Worm (Caenorhabditis elegans) whole organism, young adult: ENCODE data around the gene tag-307.

Experiments used
- B0261.1 ChIP-seq: sonication (generic microtip); optimal IDR thresholded peaks from 2 replicates; lab custom pipeline; 2016; ENCODE audit warnings: mild to moderate bottlenecking, missing genetic modification characterization, moderate library complexity, missing compliant biosample characterization
- C17E4.6 ChIP-seq: fragments of 200-800 bp; sonication (Bioruptor generic); IDR thresholded peaks from 2 replicates; pipeline ENCODE4 v1.3.6; 2022; ENCODE audit warnings: missing genetic modification reagents, missing genetic modification characterization, missing compliant biosample characterization
- D2030.7 ChIP-seq: fragments of 200-800 bp; sonication (Bioruptor generic); IDR thresholded peaks from 2 replicates; pipeline ENCODE4 v1.3.6; 2022; ENCODE audit warnings: missing genetic modification reagents, missing genetic modification characterization, missing compliant biosample characterization
- F22D6.2 ChIP-seq: sonication (generic microtip); optimal IDR thresholded peaks from 2 replicates; lab custom pipeline; 2016; ENCODE audit warnings: mild to moderate bottlenecking, missing genetic modification characterization, missing compliant biosample characterization
- F33H1.4 ChIP-seq: fragments of 200-800 bp; sonication (Bioruptor generic); IDR thresholded peaks from 2 replicates; pipeline ENCODE4 v1.3.6; 2022; ENCODE audit warnings: missing genetic modification reagents, missing genetic modification characterization, missing compliant biosample characterization
- F37B4.10 ChIP-seq: fragments of 200-800 bp; sonication (Bioruptor generic); IDR thresholded peaks from 2 replicates; pipeline ENCODE4 v1.3.6; 2022; ENCODE audit warnings: missing genetic modification characterization, missing compliant biosample characterization
- F49E8.2 ChIP-seq: sonication (generic microtip); optimal IDR thresholded peaks from 3 replicates; lab custom pipeline; 2017; ENCODE audit warnings: missing genetic modification characterization, mild to moderate bottlenecking, missing compliant biosample characterization, antibody characterized with exemption, moderate library complexity; ENCODE audit not compliant: insufficient read depth
- F57C9.4 ChIP-seq: sonication (generic microtip); optimal IDR thresholded peaks from 2 replicates; lab custom pipeline; 2017; ENCODE audit warnings: mild to moderate bottlenecking, missing genetic modification characterization, missing compliant biosample characterization
- K12H6.12 ChIP-seq: fragments of 200-800 bp; sonication (Bioruptor generic); optimal IDR thresholded peaks from 2 replicates; lab custom pipeline; 2018; ENCODE audit warnings: mild to moderate bottlenecking, missing genetic modification characterization, missing compliant biosample characterization
- Y53G8AR.9 ChIP-seq: fragments of 200-800 bp; sonication (Bioruptor generic); conservative IDR thresholded peaks from 2 replicates; pipeline ENCODE4 v1.3.6; 2022; ENCODE audit warnings: missing genetic modification reagents, missing genetic modification characterization, missing compliant biosample characterization
- Y56A3A.18 ChIP-seq: fragments of 200-800 bp; sonication (Bioruptor generic); IDR thresholded peaks from 2 replicates; pipeline ENCODE4 v1.3.6; 2022; ENCODE audit warnings: missing genetic modification reagents, missing genetic modification characterization, missing compliant biosample characterization
- Y79H2A.3 ChIP-seq: fragments of 200-800 bp; sonication (Bioruptor generic); conservative IDR thresholded peaks from 2 replicates; pipeline ENCODE4 v1.3.6; 2022; ENCODE audit warnings: missing genetic modification reagents, missing genetic modification characterization, missing compliant biosample characterization
- ZK185.1 ChIP-seq: sonication (generic microtip); optimal IDR thresholded peaks from 2 replicates; lab custom pipeline; 2016; ENCODE audit warnings: mild to moderate bottlenecking, missing genetic modification characterization, missing compliant biosample characterization; ENCODE audit not compliant: poor library complexity, severe bottlenecking
- akir-1 ChIP-seq: fragments of 200-800 bp; sonication (Bioruptor generic); optimal IDR thresholded peaks from 2 replicates; lab custom pipeline; 2018; ENCODE audit warnings: mild to moderate bottlenecking, missing genetic modification characterization, moderate library complexity, missing compliant biosample characterization
- ama-1 ChIP-seq, 3 experiments: fragments of 150-350 bp in 1 of 3; sonication (generic microtip) in 2 of 3; optimal IDR thresholded peaks; 2 replicates each; lab custom pipeline; 2014 to 2018; ENCODE audit warnings: missing biosample characterization in 2 of 3, missing genetic modification characterization in 2 of 3, missing genetic modification reagents in 2 of 3
- athp-1 ChIP-seq: sonication (generic microtip); optimal IDR thresholded peaks from 2 replicates; lab custom pipeline; 2017; ENCODE audit warnings: mild to moderate bottlenecking, missing genetic modification characterization, missing compliant biosample characterization
- attf-5 ChIP-seq: fragments of 200-800 bp; sonication (Bioruptor generic); optimal IDR thresholded peaks from 2 replicates; lab custom pipeline; 2018; ENCODE audit warnings: mild to moderate bottlenecking, missing genetic modification characterization, missing compliant biosample characterization
- attf-6 ChIP-seq: fragments of 200-800 bp; sonication (Bioruptor generic); IDR thresholded peaks from 2 replicates; pipeline ENCODE4 v1.3.6; 2022; ENCODE audit warnings: missing genetic modification reagents, missing genetic modification characterization, missing compliant biosample characterization
- cebp-1 ChIP-seq, 2 experiments: fragments of 200-800 bp in 1 of 2; sonication (Bioruptor generic) in 1 of 2; sonication (generic microtip) in 1 of 2; IDR thresholded peaks in 1 of 2; optimal IDR thresholded peaks in 1 of 2; 2 replicates each; pipeline versions ENCODE4 v1.3.6 to Lab custom; 2017 to 2022; ENCODE audit warnings: missing compliant biosample characterization in 2 of 2, missing genetic modification characterization in 2 of 2, mild to moderate bottlenecking in 1 of 2, missing genetic modification reagents in 1 of 2, moderate library complexity in 1 of 2
- cebp-2 ChIP-seq: fragments of 200-800 bp; sonication (Bioruptor generic); IDR thresholded peaks from 2 replicates; pipeline ENCODE4 v1.3.6; 2022; ENCODE audit warnings: missing genetic modification characterization, missing compliant biosample characterization
- ceh-91 ChIP-seq: fragments of 200-800 bp; sonication (Bioruptor generic); IDR thresholded peaks from 2 replicates; pipeline ENCODE4 v1.3.6; 2022; ENCODE audit warnings: missing genetic modification reagents, missing genetic modification characterization, missing compliant biosample characterization
- dpl-1 ChIP-seq: fragments of 150-350 bp; optimal IDR thresholded peaks from 2 replicates; lab custom pipeline; 2014; ENCODE audit warnings: missing biosample characterization, missing genetic modification reagents, missing genetic modification characterization
- egrh-3 ChIP-seq: fragments of 200-800 bp; sonication (Bioruptor generic); IDR thresholded peaks from 2 replicates; pipeline ENCODE4 v1.3.6; 2022; ENCODE audit warnings: missing genetic modification reagents, missing genetic modification characterization, missing compliant biosample characterization
- ekl-4 ChIP-seq: fragments of 200-800 bp; sonication (Bioruptor generic); IDR thresholded peaks from 2 replicates; pipeline ENCODE4 v1.3.6; 2022; ENCODE audit warnings: missing genetic modification reagents, missing genetic modification characterization, missing compliant biosample characterization
- fkh-3 ChIP-seq: sonication (generic microtip); optimal IDR thresholded peaks from 2 replicates; lab custom pipeline; 2016; ENCODE audit warnings: mild to moderate bottlenecking, missing genetic modification characterization, missing compliant biosample characterization
- gei-17 ChIP-seq: fragments of 200-800 bp; sonication (Bioruptor generic); optimal IDR thresholded peaks from 2 replicates; lab custom pipeline; 2018; ENCODE audit warnings: mild to moderate bottlenecking, missing genetic modification characterization, missing compliant biosample characterization
- hmg-20 ChIP-seq: fragments of 200-800 bp; sonication (Bioruptor generic); IDR thresholded peaks from 2 replicates; pipeline ENCODE4 v1.3.6; 2022; ENCODE audit warnings: missing genetic modification reagents, missing genetic modification characterization, missing compliant biosample characterization
- hrde-1 ChIP-seq: sonication (generic microtip); optimal IDR thresholded peaks from 2 replicates; lab custom pipeline; 2016; ENCODE audit warnings: missing genetic modification characterization, mild to moderate bottlenecking, missing compliant biosample characterization, moderate library complexity, missing genotype, missing genetic modification reagents, borderline replicate concordance
- lin-40 ChIP-seq: sonication (generic microtip); optimal IDR thresholded peaks from 2 replicates; lab custom pipeline; 2016; ENCODE audit warnings: missing genetic modification characterization, mild to moderate bottlenecking, missing compliant biosample characterization, missing genotype, missing genetic modification reagents
- lsy-27 ChIP-seq: sonication (generic microtip); optimal IDR thresholded peaks from 2 replicates; lab custom pipeline; 2017; ENCODE audit warnings: missing genetic modification characterization, mild to moderate bottlenecking, missing compliant biosample characterization, antibody characterized with exemption, missing genotype, borderline replicate concordance; ENCODE audit not compliant: insufficient read depth
- madf-8 ChIP-seq: fragments of 200-800 bp; sonication (Bioruptor generic); conservative IDR thresholded peaks from 2 replicates; pipeline ENCODE4 v1.3.6; 2022; ENCODE audit warnings: missing genetic modification reagents, missing genetic modification characterization, missing compliant biosample characterization
- mcd-1 ChIP-seq: fragments of 200-800 bp; sonication (Bioruptor generic); IDR thresholded peaks from 2 replicates; pipeline ENCODE4 v1.3.6; 2022; ENCODE audit warnings: missing genetic modification reagents, missing genetic modification characterization, missing compliant biosample characterization
- mes-4 ChIP-seq: sonication (generic microtip); optimal IDR thresholded peaks from 2 replicates; lab custom pipeline; 2016; ENCODE audit warnings: missing genotype, missing genetic modification characterization, missing compliant biosample characterization
- nfyb-1 ChIP-seq: fragments of 200-800 bp; sonication (Bioruptor generic); IDR thresholded peaks from 2 replicates; pipeline ENCODE4 v1.3.6; 2022; ENCODE audit warnings: missing genetic modification reagents, missing genetic modification characterization, missing compliant biosample characterization
- nhr-120 ChIP-seq: fragments of 200-800 bp; sonication (Bioruptor generic); IDR thresholded peaks from 2 replicates; pipeline ENCODE4 v1.3.6; 2022; ENCODE audit warnings: missing genetic modification characterization, missing compliant biosample characterization
- nhr-80 ChIP-seq: sonication (generic microtip); optimal IDR thresholded peaks from 2 replicates; lab custom pipeline; 2016; ENCODE audit warnings: missing genetic modification characterization, missing compliant biosample characterization
- nhr-90 ChIP-seq: sonication (generic microtip); optimal IDR thresholded peaks from 2 replicates; lab custom pipeline; 2016; ENCODE audit warnings: missing genotype, mild to moderate bottlenecking, missing genetic modification characterization, missing compliant biosample characterization
- pbrm-1 ChIP-seq: fragments of 200-800 bp; sonication (Bioruptor generic); IDR thresholded peaks from 2 replicates; pipeline ENCODE4 v1.3.6; 2022; ENCODE audit warnings: missing genetic modification reagents, missing genetic modification characterization, missing compliant biosample characterization
- rec-8 ChIP-seq, 2 experiments: sonication (generic microtip); optimal IDR thresholded peaks; 2 replicates each; lab custom pipeline; 2016; ENCODE audit warnings: mild to moderate bottlenecking in 2 of 2, missing genetic modification characterization in 2 of 2, missing genetic modification reagents in 2 of 2, missing genotype in 2 of 2, missing biosample characterization in 1 of 2, missing compliant biosample characterization in 1 of 2, moderate library complexity in 1 of 2
- repo-1 ChIP-seq: sonication (generic microtip); optimal IDR thresholded peaks from 2 replicates; lab custom pipeline; 2017; ENCODE audit warnings: mild to moderate bottlenecking, missing genetic modification characterization, missing compliant biosample characterization
- somi-1 ChIP-seq: fragments of 200-800 bp; sonication (Bioruptor generic); optimal IDR thresholded peaks from 2 replicates; lab custom pipeline; 2018; ENCODE audit warnings: mild to moderate bottlenecking, missing genetic modification characterization, missing compliant biosample characterization
- sptf-2 ChIP-seq: fragments of 200-800 bp; sonication (Bioruptor generic); optimal IDR thresholded peaks from 2 replicates; lab custom pipeline; 2018; ENCODE audit warnings: mild to moderate bottlenecking, missing genetic modification characterization, missing compliant biosample characterization
- tlf-1 ChIP-seq: fragments of 200-800 bp; sonication (Bioruptor generic); optimal IDR thresholded peaks from 2 replicates; lab custom pipeline; 2018; ENCODE audit warnings: mild to moderate bottlenecking, missing genetic modification characterization, missing compliant biosample characterization
- unc-130 ChIP-seq: sonication (generic microtip); optimal IDR thresholded peaks from 2 replicates; lab custom pipeline; 2016; ENCODE audit warnings: missing genetic modification reagents, missing genetic modification characterization, missing compliant biosample characterization
- ztf-22 ChIP-seq: fragments of 200-800 bp; sonication (Bioruptor generic); optimal IDR thresholded peaks from 2 replicates; lab custom pipeline; 2018; ENCODE audit warnings: mild to moderate bottlenecking, missing genetic modification characterization, moderate library complexity, missing compliant biosample characterization
- ztf-25 ChIP-seq: fragments of 200-800 bp; sonication (Bioruptor generic); IDR thresholded peaks from 2 replicates; pipeline ENCODE4 v1.3.6; 2022; ENCODE audit warnings: missing genetic modification reagents, missing genetic modification characterization, missing compliant biosample characterization

Gene tag-307

ce11 chrIII:7891573-7892306 is 34.7 kb upstream of the tag-307 start, which contains the start of the genes ZK688.5 and fahd-1 (continued):
- TF ChIP-seq unc-130 (GFP tag; lab: Kevin White, UChicago), result no peak
- TF ChIP-seq F22D6.2 (tag; lab: Kevin White, UChicago), result no peak
- TF ChIP-seq nfyb-1 (GFP tag; lab: Robert Waterston, UW), result peak; percentile 66; the same call in 1 of the 2 replicates
- TF ChIP-seq repo-1, result no peak
- no peak for TF ChIP-seq ama-1 (optimal IDR thresholded peaks at IDR 0.05; lab: Kevin White, UChicago)
- TF ChIP-seq ama-1 (GFP tag; optimal IDR thresholded peaks at IDR 0.05; lab: Kevin White, UChicago), result no peak
- TF ChIP-seq ztf-25, result no peak
- TF ChIP-seq ceh-91 (GFP tag; lab: Robert Waterston, UW), result no peak
- TF ChIP-seq sptf-2 (GFP tag; lab: Kevin White, UChicago), result no peak
- TF ChIP-seq somi-1, result peak; percentile 43
- no peak for TF ChIP-seq cebp-1 (GFP tag; IDR thresholded peaks at IDR 0.05; lab: Robert Waterston, UW)
- peak; percentile 75 for TF ChIP-seq cebp-1 (tag; optimal IDR thresholded peaks at IDR 0.05; lab: Kevin White, UChicago)
- TF ChIP-seq ztf-22 (GFP tag; lab: Kevin White, UChicago), result no peak
- no peak for TF ChIP-seq fkh-3 (tag; lab: Kevin White, UChicago)
- no peak for TF ChIP-seq attf-6
- no peak for TF ChIP-seq F33H1.4 (GFP tag; lab: Robert Waterston, UW)
- no peak for TF ChIP-seq nhr-120
- TF ChIP-seq K12H6.12 (tag; lab: Kevin White, UChicago), result peak; percentile 34
- TF ChIP-seq egrh-3 (GFP tag; lab: Robert Waterston, UW), result peak; percentile 24; the same call in 1 of the 2 replicates
- TF ChIP-seq F37B4.10 (GFP tag; lab: Robert Waterston, UW), result no peak
- TF ChIP-seq ZK185.1 (tag; lab: Kevin White, UChicago), result peak; percentile 26
- no peak for TF ChIP-seq C17E4.6 (GFP tag; lab: Robert Waterston, UW)
- TF ChIP-seq nhr-80 (tag; lab: Kevin White, UChicago), result peak; percentile 91
- peak; percentile 56; the same call in 1 of the 2 replicates for TF ChIP-seq Y53G8AR.9 (GFP tag; lab: Robert Waterston, UW)
- TF ChIP-seq rec-8 (tag; optimal IDR thresholded peaks at IDR 0.05; lab: Kevin White, UChicago), result no peak
- no peak for TF ChIP-seq nhr-90 (tag; lab: Kevin White, UChicago)
- no peak for TF ChIP-seq tlf-1 (GFP tag; lab: Kevin White, UChicago)
- no peak for TF ChIP-seq D2030.7 (GFP tag; lab: Robert Waterston, UW)
- peak; percentile 86 for TF ChIP-seq attf-5
- 0 out of 2 replicates have a peak, but pooled peaks have one; percentile 26 for TF ChIP-seq pbrm-1 (GFP tag; lab: Robert Waterston, UW)
- TF ChIP-seq dpl-1 (GFP tag; lab: Kevin White, UChicago), result no peak
- no peak for TF ChIP-seq cebp-2 (GFP tag; lab: Robert Waterston, UW)
- no peak for TF ChIP-seq mes-4 (tag; lab: Kevin White, UChicago)
- no peak; the same call in 1 of the 2 replicates for TF ChIP-seq mcd-1 (GFP tag; lab: Robert Waterston, UW)
- no peak for TF ChIP-seq akir-1 (GFP tag; lab: Kevin White, UChicago)
- no peak for TF ChIP-seq Y79H2A.3 (GFP tag; lab: Robert Waterston, UW)
- TF ChIP-seq Y56A3A.18 (GFP tag; lab: Robert Waterston, UW), result no peak
- no peak for TF ChIP-seq hmg-20
- peak; percentile 71 for TF ChIP-seq lsy-27 (tag; lab: Kevin White, UChicago)
- no peak for TF ChIP-seq athp-1 (tag; lab: Kevin White, UChicago)
- no peak for TF ChIP-seq gei-17 (GFP tag; lab: Kevin White, UChicago)
- no peak for TF ChIP-seq F49E8.2 (tag; lab: Kevin White, UChicago)
- peak; percentile 69 for TF ChIP-seq lin-40 (tag; lab: Kevin White, UChicago)
- TF ChIP-seq F57C9.4 (tag; lab: Kevin White, UChicago), result no peak
- no peak for TF ChIP-seq B0261.1 (tag; lab: Kevin White, UChicago)
- TF ChIP-seq hrde-1, result no peak
- TF ChIP-seq ekl-4 (GFP tag; lab: Robert Waterston, UW), result no peak
- no peak for TF ChIP-seq madf-8 (GFP tag; lab: Robert Waterston, UW)
